Worm (Caenorhabditis elegans) whole organism, late embryonic: ENCODE data around the gene D1005.10.
A peak's percentile ranks its signal among the peaks of the same experiment; 100 is the strongest.

Experiments
- C08G9.2 ChIP-seq: sonication (generic microtip); optimal IDR thresholded peaks from 2 replicates; lab custom pipeline; 2016; ENCODE audit warnings: mild to moderate bottlenecking, missing genetic modification characterization, moderate library complexity, missing compliant biosample characterization
- C38D4.7 ChIP-seq: fragments of 200-800 bp; sonication (Bioruptor generic); optimal IDR thresholded peaks from 2 replicates; lab custom pipeline; 2018; ENCODE audit warnings: mild to moderate bottlenecking, missing genetic modification characterization, moderate library complexity, missing compliant biosample characterization
- F13H6.1 ChIP-seq: sonication (generic microtip); optimal IDR thresholded peaks from 2 replicates; lab custom pipeline; 2016; ENCODE audit warnings: missing genetic modification characterization, missing compliant biosample characterization
- K02D7.2 ChIP-seq: sonication (generic microtip); optimal IDR thresholded peaks from 2 replicates; lab custom pipeline; 2017; ENCODE audit warnings: mild to moderate bottlenecking, missing genetic modification characterization, missing compliant biosample characterization
- T23F11.4 ChIP-seq: fragments of 200-800 bp; sonication (Bioruptor generic); optimal IDR thresholded peaks from 2 replicates; lab custom pipeline; 2018; ENCODE audit warnings: mild to moderate bottlenecking, missing genetic modification characterization, missing compliant biosample characterization
- ahr-1 ChIP-seq: sonication (generic microtip); optimal IDR thresholded peaks from 2 replicates; lab custom pipeline; 2016; ENCODE audit warnings: missing genetic modification characterization, missing compliant biosample characterization
- ama-1 ChIP-seq: fragments of 150-350 bp; optimal IDR thresholded peaks from 2 replicates; lab custom pipeline; 2014
- ceh-14 ChIP-seq: sonication (generic microtip); optimal IDR thresholded peaks from 2 replicates; lab custom pipeline; 2016; ENCODE audit warnings: missing genotype, missing genetic modification characterization, missing compliant biosample characterization
- ceh-18 ChIP-seq: sonication (generic microtip); optimal IDR thresholded peaks from 2 replicates; lab custom pipeline; 2016; ENCODE audit warnings: missing genetic modification characterization, missing compliant biosample characterization
- ceh-2 ChIP-seq: sonication (generic microtip); optimal IDR thresholded peaks from 2 replicates; lab custom pipeline; 2016; ENCODE audit warnings: missing genotype, missing genetic modification characterization, missing compliant biosample characterization
- ceh-30 ChIP-seq: fragments of 150-350 bp; optimal IDR thresholded peaks from 2 replicates; lab custom pipeline; 2014; ENCODE audit warnings: missing biosample characterization, missing genetic modification characterization
- ceh-31 ChIP-seq: sonication (generic microtip); optimal IDR thresholded peaks from 2 replicates; lab custom pipeline; 2016; ENCODE audit warnings: missing genetic modification characterization, missing compliant biosample characterization
- ceh-45 ChIP-seq: fragments of 200-800 bp; sonication (Bioruptor generic); IDR thresholded peaks from 2 replicates; pipeline ENCODE4 v1.3.6; 2022; ENCODE audit warnings: missing genetic modification reagents, missing genetic modification characterization, missing compliant biosample characterization
- ceh-48 ChIP-seq: sonication (generic microtip); optimal IDR thresholded peaks from 2 replicates; lab custom pipeline; 2016; ENCODE audit warnings: missing genetic modification characterization, inconsistent platforms, missing compliant biosample characterization
- ceh-9 ChIP-seq: sonication (generic microtip); optimal IDR thresholded peaks from 2 replicates; lab custom pipeline; 2016; ENCODE audit warnings: mild to moderate bottlenecking, missing genetic modification characterization, inconsistent platforms, missing compliant biosample characterization
- che-1 ChIP-seq: sonication (generic microtip); optimal IDR thresholded peaks from 2 replicates; lab custom pipeline; 2016; ENCODE audit warnings: mild to moderate bottlenecking, missing genetic modification characterization, missing compliant biosample characterization
- dve-1 ChIP-seq: sonication (generic microtip); optimal IDR thresholded peaks from 2 replicates; lab custom pipeline; 2017; ENCODE audit warnings: antibody characterized with exemption, mild to moderate bottlenecking, missing genetic modification characterization, missing compliant biosample characterization
- elt-4 ChIP-seq: sonication (generic microtip); optimal IDR thresholded peaks from 2 replicates; lab custom pipeline; 2016; ENCODE audit warnings: missing genetic modification characterization, missing compliant biosample characterization
- eyg-1 ChIP-seq: sonication (generic microtip); optimal IDR thresholded peaks from 2 replicates; lab custom pipeline; 2016; ENCODE audit warnings: missing genotype, missing genetic modification characterization, missing compliant biosample characterization
- fax-1 ChIP-seq: sonication (generic microtip); optimal IDR thresholded peaks from 2 replicates; lab custom pipeline; 2016; ENCODE audit warnings: missing genotype, missing genetic modification characterization, missing compliant biosample characterization
- gmeb-2 ChIP-seq: sonication (generic microtip); optimal IDR thresholded peaks from 2 replicates; lab custom pipeline; 2016; ENCODE audit warnings: missing genetic modification characterization, inconsistent platforms, missing compliant biosample characterization
- hlh-15 ChIP-seq: sonication (generic microtip); optimal IDR thresholded peaks from 2 replicates; lab custom pipeline; 2016; ENCODE audit warnings: missing genetic modification characterization, missing compliant biosample characterization
- hlh-6 ChIP-seq: sonication (generic microtip); optimal IDR thresholded peaks from 2 replicates; lab custom pipeline; 2016; ENCODE audit warnings: missing genotype, missing genetic modification characterization, missing compliant biosample characterization
- hlh-8 ChIP-seq: sonication (generic microtip); optimal IDR thresholded peaks from 2 replicates; lab custom pipeline; 2016; ENCODE audit warnings: missing genotype, missing genetic modification characterization, missing compliant biosample characterization
- lin-11 ChIP-seq: fragments of 200-800 bp; sonication (Bioruptor generic); optimal IDR thresholded peaks from 2 replicates; lab custom pipeline; 2018; ENCODE audit warnings: mild to moderate bottlenecking, missing genetic modification characterization, missing compliant biosample characterization
- madf-2 ChIP-seq: sonication (generic microtip); optimal IDR thresholded peaks from 2 replicates; lab custom pipeline; 2017; ENCODE audit warnings: missing genetic modification characterization, missing compliant biosample characterization
- mec-3 ChIP-seq: sonication (generic microtip); optimal IDR thresholded peaks from 2 replicates; lab custom pipeline; 2016; ENCODE audit warnings: borderline replicate concordance, missing genetic modification characterization, missing compliant biosample characterization
- nfya-1 ChIP-seq: sonication (generic microtip); optimal IDR thresholded peaks from 2 replicates; lab custom pipeline; 2017; ENCODE audit warnings: missing genetic modification characterization, mild to moderate bottlenecking, missing compliant biosample characterization, antibody characterized with exemption, moderate library complexity
- nhr-11 ChIP-seq: fragments of 150-350 bp; optimal IDR thresholded peaks from 2 replicates; lab custom pipeline; 2014; ENCODE audit warnings: missing biosample characterization, missing genetic modification characterization
- nhr-232 ChIP-seq: sonication (generic microtip); optimal IDR thresholded peaks from 2 replicates; lab custom pipeline; 2016; ENCODE audit warnings: missing genetic modification characterization, missing compliant biosample characterization
- npax-4 ChIP-seq: sonication (generic microtip); optimal IDR thresholded peaks from 2 replicates; lab custom pipeline; 2016; ENCODE audit warnings: missing genetic modification characterization, missing compliant biosample characterization
- odd-2 ChIP-seq: sonication (generic microtip); optimal IDR thresholded peaks from 2 replicates; lab custom pipeline; 2017; ENCODE audit warnings: antibody characterized with exemption, mild to moderate bottlenecking, missing genetic modification characterization, missing compliant biosample characterization
- pag-3 ChIP-seq: sonication (generic microtip); optimal IDR thresholded peaks from 2 replicates; lab custom pipeline; 2016; ENCODE audit warnings: missing compliant biosample characterization, missing genetic modification characterization, borderline replicate concordance
- pax-1 ChIP-seq: fragments of 150-350 bp; optimal IDR thresholded peaks from 2 replicates; lab custom pipeline; 2014; ENCODE audit warnings: missing biosample characterization, missing genetic modification characterization
- pros-1 ChIP-seq: fragments of 150-350 bp; optimal IDR thresholded peaks from 2 replicates; lab custom pipeline; 2014; ENCODE audit warnings: missing biosample characterization, missing genetic modification reagents, missing genetic modification characterization
- rnt-1 ChIP-seq: sonication (generic microtip); optimal IDR thresholded peaks from 2 replicates; lab custom pipeline; 2016; ENCODE audit warnings: missing genetic modification characterization, missing compliant biosample characterization
- sdc-2 ChIP-seq: sonication (generic microtip); optimal IDR thresholded peaks from 2 replicates; lab custom pipeline; 2016; ENCODE audit warnings: missing genotype, missing genetic modification characterization, missing compliant biosample characterization
- sox-2 ChIP-seq: fragments of 200-800 bp; sonication (Bioruptor generic); IDR thresholded peaks from 2 replicates; pipeline ENCODE4 v1.3.6; 2022; ENCODE audit warnings: missing genetic modification reagents, missing genetic modification characterization, missing compliant biosample characterization
- sox-4 ChIP-seq: sonication (generic microtip); optimal IDR thresholded peaks from 2 replicates; lab custom pipeline; 2017; ENCODE audit warnings: mild to moderate bottlenecking, missing genetic modification characterization, inconsistent platforms, missing compliant biosample characterization
- tbx-2 ChIP-seq: sonication (generic microtip); optimal IDR thresholded peaks from 2 replicates; lab custom pipeline; 2016; ENCODE audit warnings: missing genetic modification characterization, missing compliant biosample characterization
- tbx-7 ChIP-seq: sonication (generic microtip); optimal IDR thresholded peaks from 2 replicates; lab custom pipeline; 2016; ENCODE audit warnings: missing genotype, missing genetic modification characterization, missing compliant biosample characterization
- ttx-3 ChIP-seq: sonication (generic microtip); optimal IDR thresholded peaks from 2 replicates; lab custom pipeline; 2016; ENCODE audit warnings: missing genetic modification reagents, missing genetic modification characterization, missing compliant biosample characterization
- unc-3 ChIP-seq, 2 experiments: fragments of 200-800 bp in 1 of 2; sonication (Bioruptor generic) in 1 of 2; sonication (generic microtip) in 1 of 2; conservative IDR thresholded peaks in 1 of 2; optimal IDR thresholded peaks in 1 of 2; 2 replicates each; pipeline versions ENCODE4 v1.3.6 to Lab custom; 2016 to 2022; ENCODE audit warnings: missing compliant biosample characterization in 2 of 2, missing genetic modification characterization in 2 of 2, missing genetic modification reagents in 1 of 2
- unc-42 ChIP-seq: sonication (generic microtip); optimal IDR thresholded peaks from 2 replicates; lab custom pipeline; 2016; ENCODE audit warnings: missing genotype, missing genetic modification characterization, missing compliant biosample characterization
- unc-55 ChIP-seq: sonication (generic microtip); optimal IDR thresholded peaks from 2 replicates; lab custom pipeline; 2017; ENCODE audit warnings: missing biosample characterization, missing genetic modification reagents, missing genetic modification characterization
- unc-86 ChIP-seq: sonication (generic microtip); optimal IDR thresholded peaks from 2 replicates; lab custom pipeline; 2016; ENCODE audit warnings: missing genetic modification characterization, missing compliant biosample characterization
- zip-5 ChIP-seq: sonication (generic microtip); optimal IDR thresholded peaks from 2 replicates; lab custom pipeline; 2016; ENCODE audit warnings: missing genetic modification characterization, missing compliant biosample characterization
- ztf-16 ChIP-seq: sonication (generic microtip); optimal IDR thresholded peaks from 2 replicates; lab custom pipeline; 2017; ENCODE audit warnings: missing genetic modification characterization, missing compliant biosample characterization

D1005.10 gene

ce11 chrX:1450352-1450818 is 35.6 kb downstream of the D1005.10 start, which contains the start of gene W05H7.1:
Gene W05H7.1, plus strand, starts transcription at chrX:1450768.
- TF ChIP-seq sdc-2 (peak; percentile 63), F13H6.1 (no peak), odd-2 (tag; lab: Kevin White, UChicago) (no peak), nfya-1 (peak; percentile 34), tbx-2 (tag; lab: Kevin White, UChicago) (peak; percentile 60), ceh-18 (tag; lab: Kevin White, UChicago) (peak; percentile 4), hlh-6 (tag; lab: Kevin White, UChicago) (no peak), ztf-16 (no peak), rnt-1 (tag; lab: Kevin White, UChicago) (peak; percentile 14), ceh-14 (tag; lab: Kevin White, UChicago) (no peak), K02D7.2 (no peak), pax-1 (tag; lab: Kevin White, UChicago) (no peak), ceh-9 (tag; lab: Kevin White, UChicago) (no peak), unc-86 (tag; lab: Kevin White, UChicago) (no peak), ceh-31 (tag; lab: Kevin White, UChicago) (peak; percentile 35), ceh-48 (tag; lab: Kevin White, UChicago) (peak; percentile 70), ama-1 (lab: Kevin White, UChicago) (no peak), lin-11 (tag; lab: Kevin White, UChicago) (no peak), ceh-2 (tag; lab: Kevin White, UChicago) (no peak), nhr-11 (tag; lab: Kevin White, UChicago) (no peak)

- TF ChIP-seq pag-3 (tag; lab: Kevin White, UChicago) = no peak
- TF ChIP-seq nfya-1 = peak; percentile 95
- no peak for TF ChIP-seq mec-3 (tag; lab: Kevin White, UChicago)
- TF ChIP-seq dve-1 = peak; percentile 91
- no peak for TF ChIP-seq npax-4
- peak; percentile 64 for TF ChIP-seq ceh-14 (tag; lab: Kevin White, UChicago)
- TF ChIP-seq madf-2 (tag; lab: Kevin White, UChicago) = peak; percentile 8
- peak; percentile 32 for TF ChIP-seq hlh-8 (tag; lab: Kevin White, UChicago)
- no peak for TF ChIP-seq T23F11.4
- no peak for TF ChIP-seq hlh-15
- TF ChIP-seq eyg-1 = no peak
- TF ChIP-seq nhr-232 (tag; lab: Kevin White, UChicago) = peak; percentile 25
- TF ChIP-seq che-1 (tag; lab: Kevin White, UChicago) = no peak
- no peak for TF ChIP-seq unc-3 (GFP tag; conservative IDR thresholded peaks at IDR 0.05; lab: Robert Waterston, UW)
- TF ChIP-seq unc-3 (tag; optimal IDR thresholded peaks at IDR 0.05; lab: Kevin White, UChicago) = no peak
- no peak for TF ChIP-seq fax-1 (tag; lab: Kevin White, UChicago)
- TF ChIP-seq ahr-1 (tag; lab: Kevin White, UChicago) = no peak
- TF ChIP-seq ceh-48 (tag; lab: Kevin White, UChicago) = peak; percentile 83
- TF ChIP-seq sdc-2 = peak; percentile 92
- TF ChIP-seq sox-4 (tag; lab: Kevin White, UChicago) = no peak
- TF ChIP-seq K02D7.2 = no peak
- peak; percentile 82 for TF ChIP-seq F13H6.1
- peak; percentile 76 for TF ChIP-seq unc-42 (tag; lab: Kevin White, UChicago)
- TF ChIP-seq pros-1 = peak; percentile 75
- peak; percentile 67 for TF ChIP-seq rnt-1 (tag; lab: Kevin White, UChicago)
- TF ChIP-seq nhr-11 (tag; lab: Kevin White, UChicago) = no peak
- TF ChIP-seq ceh-31 (tag; lab: Kevin White, UChicago) = peak; percentile 90
- TF ChIP-seq lin-11 (tag; lab: Kevin White, UChicago) = no peak
- TF ChIP-seq ceh-2 (tag; lab: Kevin White, UChicago) = peak; percentile 23
- peak; percentile 53 for TF ChIP-seq pax-1 (tag; lab: Kevin White, UChicago)
- peak; percentile 92 for TF ChIP-seq ceh-18 (tag; lab: Kevin White, UChicago)
- no peak for TF ChIP-seq sox-2 (GFP tag; lab: Robert Waterston, UW)
- no peak for TF ChIP-seq ttx-3 (tag; lab: Kevin White, UChicago)
- TF ChIP-seq C08G9.2 = peak; percentile 38
- TF ChIP-seq unc-55 (GFP tag; lab: Kevin White, UChicago) = peak; percentile 67
- TF ChIP-seq ceh-45 (GFP tag; lab: Robert Waterston, UW) = no peak
- peak; percentile 54 for TF ChIP-seq ceh-30
- no peak for TF ChIP-seq tbx-7
- peak; percentile 25 for TF ChIP-seq unc-86 (tag; lab: Kevin White, UChicago)
- TF ChIP-seq tbx-2 (tag; lab: Kevin White, UChicago) = peak; percentile 79
- TF ChIP-seq C38D4.7 (GFP tag; lab: Kevin White, UChicago) = no peak
- no peak for TF ChIP-seq zip-5 (tag; lab: Kevin White, UChicago)
- no peak for TF ChIP-seq gmeb-2 (tag; lab: Kevin White, UChicago)
- no peak for TF ChIP-seq elt-4 (tag; lab: Kevin White, UChicago)
Observed at ce11 chrX:1446593-1447141, 39.3 kb downstream of the D1005.10 start, which contains the start of gene zfp-3. Gene zfp-3, minus strand, starts transcription at chrX:1446643.
